Worm (Caenorhabditis elegans): ENCODE data around the gene C50F4.8.

Gene C50F4.8

ce11 chrV:9489411-9489810, 29.2 kb downstream of the C50F4.8 start, which contains the start of gene K06A4.10:
Gene K06A4.10 (minus strand): TSS chrV:9489800.
- TF ChIP-seq ceh-43 (GFP tag; optimal IDR thresholded peaks at IDR 0.05) = no peak
- no peak for TF ChIP-seq elt-1 (tag; optimal IDR thresholded peaks at IDR 0.05; ENCODE audit: borderline replicate concordance, insufficient read depth)
- no peak for TF ChIP-seq zip-8 (tag; optimal IDR thresholded peaks at IDR 0.05)
- TF ChIP-seq nhr-2 (tag; optimal IDR thresholded peaks at IDR 0.05) = no peak
- no peak for TF ChIP-seq mep-1 (tag; optimal IDR thresholded peaks at IDR 0.05)
- TF ChIP-seq nhr-28 (tag; optimal IDR thresholded peaks at IDR 0.05) = no peak
- no peak for TF ChIP-seq snpc-4 (tag; optimal IDR thresholded peaks at IDR 0.05)

ce11 chrV:9485508-9485907, 33.2 kb downstream of the C50F4.8 start:
- no peak for TF ChIP-seq blmp-1 (tag; optimal IDR thresholded peaks at IDR 0.05)
- TF ChIP-seq snpc-4 (tag; optimal IDR thresholded peaks at IDR 0.05) = no peak
- TF ChIP-seq unc-62 (GFP tag; optimal IDR thresholded peaks at IDR 0.05) = no peak
- no peak for TF ChIP-seq ceh-39 (tag; optimal IDR thresholded peaks at IDR 0.05)
- TF ChIP-seq tbx-8 (GFP tag; optimal IDR thresholded peaks at IDR 0.05) = no peak
- no peak for TF ChIP-seq ham-2 (GFP tag; optimal IDR thresholded peaks at IDR 0.05)

ce11 chrV:9483738-9484256, 34.9 kb downstream of the C50F4.8 start, which contains the start of gene K06A4.2:
Gene K06A4.2 (plus strand): TSS chrV:9484206.
- TF ChIP-seq nhr-2 (tag; optimal IDR thresholded peaks at IDR 0.05) (no peak), unc-62 (GFP tag; optimal IDR thresholded peaks at IDR 0.05) (no peak), lin-32 (GFP tag; optimal IDR thresholded peaks at IDR 0.05) (no peak), mls-2 (tag; optimal IDR thresholded peaks at IDR 0.05) (no peak), snpc-4 (tag; optimal IDR thresholded peaks at IDR 0.05) (no peak)

- TF ChIP-seq elt-3 (tag; optimal IDR thresholded peaks at IDR 0.05) = no peak
- no peak for TF ChIP-seq ceh-83 (GFP tag; optimal IDR thresholded peaks at IDR 0.05)
- no peak for TF ChIP-seq lin-32 (GFP tag; optimal IDR thresholded peaks at IDR 0.05)
- TF ChIP-seq pha-4 (tag; optimal IDR thresholded peaks at IDR 0.05) = no peak
- TF ChIP-seq hlh-1 (tag; optimal IDR thresholded peaks at IDR 0.05) = no peak
- no peak for TF ChIP-seq nhr-76 (tag; optimal IDR thresholded peaks at IDR 0.05)
- no peak for TF ChIP-seq nhr-237 (tag; optimal IDR thresholded peaks at IDR 0.05)
- TF ChIP-seq ceh-43 (GFP tag; optimal IDR thresholded peaks at IDR 0.05) = no peak
- TF ChIP-seq mls-2 (tag; optimal IDR thresholded peaks at IDR 0.05) = no peak
- no peak for TF ChIP-seq mab-5 (tag; optimal IDR thresholded peaks at IDR 0.05)
- TF ChIP-seq snpc-4 (tag; optimal IDR thresholded peaks at IDR 0.05) = no peak
- TF ChIP-seq lsy-2 (tag; optimal IDR thresholded peaks at IDR 0.05) = no peak
- TF ChIP-seq nhr-2 (tag; optimal IDR thresholded peaks at IDR 0.05) = no peak
- no peak for TF ChIP-seq unc-62 (GFP tag; optimal IDR thresholded peaks at IDR 0.05)
- no peak for TF ChIP-seq cnd-1 (tag; optimal IDR thresholded peaks at IDR 0.05)
- no peak for TF ChIP-seq ham-2 (GFP tag; optimal IDR thresholded peaks at IDR 0.05)
- TF ChIP-seq tbx-8 (GFP tag; optimal IDR thresholded peaks at IDR 0.05) = no peak
- TF ChIP-seq sem-2 (GFP tag; optimal IDR thresholded peaks at IDR 0.05) = no peak
- no peak for TF ChIP-seq drap-1 (GFP tag; optimal IDR thresholded peaks at IDR 0.05)
- TF ChIP-seq unc-39 (tag; optimal IDR thresholded peaks at IDR 0.05) = no peak
Measured at ce11 chrV:9480566-9480965, 38.1 kb downstream of the C50F4.8 start, which contains the start of gene K06A4.6. Gene K06A4.6 (minus strand): TSS chrV:9480666.

ce11 chrV:9477863-9478262, 40.8 kb downstream of the C50F4.8 start, which contains the start of gene nas-3:
Gene nas-3 (plus strand): TSS chrV:9478163.
- TF ChIP-seq nhr-12 (tag; optimal IDR thresholded peaks at IDR 0.05) = no peak
- no peak for TF ChIP-seq ces-1 (GFP tag; optimal IDR thresholded peaks at IDR 0.05)
- TF ChIP-seq ztf-11 (tag; optimal IDR thresholded peaks at IDR 0.05) = no peak
- TF ChIP-seq lin-32 (GFP tag; optimal IDR thresholded peaks at IDR 0.05) = no peak
- TF ChIP-seq ceh-83 (GFP tag; optimal IDR thresholded peaks at IDR 0.05) = no peak
- TF ChIP-seq drap-1 (GFP tag; optimal IDR thresholded peaks at IDR 0.05) = no peak
- TF ChIP-seq lin-13 (tag; optimal IDR thresholded peaks at IDR 0.05) = no peak
- no peak for TF ChIP-seq nhr-76 (tag; optimal IDR thresholded peaks at IDR 0.05)
- TF ChIP-seq snpc-4 (tag; optimal IDR thresholded peaks at IDR 0.05) = no peak

ce11 chrV:9473924-9474323, 44.7 kb downstream of the C50F4.8 start:
- no peak for TF ChIP-seq mep-1 (tag; optimal IDR thresholded peaks at IDR 0.05)
- no peak for TF ChIP-seq ceh-39 (tag; optimal IDR thresholded peaks at IDR 0.05)
- no peak for TF ChIP-seq ham-2 (GFP tag; optimal IDR thresholded peaks at IDR 0.05)
- no peak for TF ChIP-seq unc-39 (tag; optimal IDR thresholded peaks at IDR 0.05)
